Fruit fly (Drosophila melanogaster) whole organism, embryonic: ENCODE results near the gene CG16717.

Source experiments
- Ada2b ChIP-seq: fragments of 200-800 bp; sonication (Bioruptor generic); IDR thresholded peaks from 2 replicates; pipeline ENCODE4 v1.3.6; 2022; ENCODE audit warnings: missing biosample characterization, missing genetic modification characterization
- Adf1 ChIP-seq: fragments of 200-800 bp; sonication (Bioruptor generic); IDR thresholded peaks from 2 replicates; pipeline ENCODE4 v1.3.6; 2022; ENCODE audit warnings: missing biosample characterization, missing genetic modification characterization
- Bgb ChIP-seq: fragments of 200-800 bp; sonication (Bioruptor generic); IDR thresholded peaks from 2 replicates; pipeline ENCODE4 v1.3.6; 2022; ENCODE audit warnings: missing biosample characterization, missing genetic modification characterization; ENCODE audit not compliant: partially characterized antibody
- CG11504 ChIP-seq: fragments of 200-800 bp; sonication (Bioruptor generic); optimal IDR thresholded peaks from 3 replicates; lab custom pipeline; 2019; ENCODE audit warnings: missing biosample characterization, mild to moderate bottlenecking, missing genetic modification characterization, moderate library complexity
- CG13624 ChIP-seq: fragments of 200-800 bp; sonication (Bioruptor generic); optimal IDR thresholded peaks from 2 replicates; lab custom pipeline; 2016; ENCODE audit warnings: missing biosample characterization, missing genetic modification characterization
- CG14014 ChIP-seq: fragments of 200-800 bp; sonication (Bioruptor generic); IDR thresholded peaks from 2 replicates; pipeline ENCODE4 v1.3.6; 2022; ENCODE audit warnings: missing biosample characterization, missing genetic modification characterization
- CG14667 ChIP-seq: fragments of 200-800 bp; sonication (Bioruptor generic); IDR thresholded peaks from 2 replicates; pipeline ENCODE4 v1.3.6; 2022; ENCODE audit warnings: missing biosample characterization, missing genetic modification characterization
- CG14710 ChIP-seq: fragments of 200-800 bp; sonication (Bioruptor generic); optimal IDR thresholded peaks from 3 replicates; lab custom pipeline; 2019; ENCODE audit warnings: missing biosample characterization, mild to moderate bottlenecking, missing genetic modification characterization, moderate library complexity
- CG16813 ChIP-seq: fragments of 200-800 bp; sonication (Bioruptor generic); IDR thresholded peaks from 3 replicates; pipeline ENCODE4 v1.3.6; 2022; ENCODE audit warnings: missing biosample characterization, missing genetic modification characterization; ENCODE audit not compliant: partially characterized antibody
- CG18476 ChIP-seq: fragments of 200-800 bp; sonication (Bioruptor generic); optimal IDR thresholded peaks from 2 replicates; lab custom pipeline; 2016; ENCODE audit warnings: missing biosample characterization, mild to moderate bottlenecking, missing genetic modification characterization
- CG2889 ChIP-seq: fragments of 200-800 bp; sonication (Bioruptor generic); IDR thresholded peaks from 3 replicates; pipeline ENCODE4 v1.3.6; 2022; ENCODE audit warnings: missing biosample characterization, missing genetic modification characterization
- CG4820 ChIP-seq: fragments of 200-800 bp; sonication (Bioruptor generic); optimal IDR thresholded peaks from 3 replicates; lab custom pipeline; 2016; ENCODE audit warnings: missing biosample characterization, missing genetic modification characterization
- CG6765 ChIP-seq: fragments of 200-800 bp; sonication (Bioruptor generic); optimal IDR thresholded peaks from 3 replicates; lab custom pipeline; 2017; ENCODE audit warnings: missing biosample characterization, mild to moderate bottlenecking, missing genetic modification characterization
- CG7357 ChIP-seq: fragments of 200-800 bp; sonication (Bioruptor generic); IDR thresholded peaks from 3 replicates; pipeline ENCODE4 v1.3.6; 2022; ENCODE audit warnings: missing biosample characterization, missing genetic modification characterization
- CG7556 ChIP-seq: fragments of 200-800 bp; sonication (Bioruptor generic); optimal IDR thresholded peaks from 2 replicates; lab custom pipeline; 2017; ENCODE audit warnings: missing biosample characterization, mild to moderate bottlenecking, missing genetic modification characterization
- Chrac-16 ChIP-seq: fragments of 200-800 bp; sonication (Bioruptor generic); optimal IDR thresholded peaks from 3 replicates; lab custom pipeline; 2016; ENCODE audit warnings: missing biosample characterization, missing genetic modification characterization
- D19B ChIP-seq: fragments of 200-800 bp; sonication (Bioruptor generic); optimal IDR thresholded peaks from 2 replicates; lab custom pipeline; 2017; ENCODE audit warnings: missing biosample characterization, mild to moderate bottlenecking, missing genetic modification characterization
- Doc3 ChIP-seq: fragments of 200-800 bp; sonication (Bioruptor generic); IDR thresholded peaks from 3 replicates; pipeline ENCODE4 v1.3.6; 2022; ENCODE audit warnings: missing biosample characterization, missing genetic modification characterization; ENCODE audit not compliant: partially characterized antibody
- HmgZ ChIP-seq: fragments of 200-800 bp; sonication (Bioruptor generic); optimal IDR thresholded peaks from 2 replicates; lab custom pipeline; 2018; ENCODE audit warnings: missing biosample characterization, mild to moderate bottlenecking, missing genetic modification characterization
- Hmx ChIP-seq: fragments of 200-800 bp; sonication (Bioruptor generic); optimal IDR thresholded peaks from 2 replicates; lab custom pipeline; 2016; ENCODE audit warnings: missing biosample characterization, missing genetic modification characterization
- NC2α ChIP-seq: fragments of 200-800 bp; sonication (Bioruptor generic); optimal IDR thresholded peaks from 2 replicates; lab custom pipeline; 2016; ENCODE audit warnings: missing biosample characterization, missing genetic modification characterization
- Sox100B ChIP-seq: fragments of 200-800 bp; sonication (Bioruptor generic); optimal IDR thresholded peaks from 3 replicates; lab custom pipeline; 2018; ENCODE audit warnings: missing biosample characterization, mild to moderate bottlenecking, missing genetic modification characterization
- Sox102F ChIP-seq: fragments of 200-800 bp; sonication (Bioruptor generic); optimal IDR thresholded peaks from 2 replicates; lab custom pipeline; 2018; ENCODE audit warnings: missing biosample characterization, mild to moderate bottlenecking, missing genetic modification characterization, moderate library complexity
- Sry-δ ChIP-seq: fragments of 200-800 bp; sonication (Bioruptor generic); optimal IDR thresholded peaks from 2 replicates; lab custom pipeline; 2016; ENCODE audit warnings: missing biosample characterization, missing genetic modification characterization
- Ssrp ChIP-seq: fragments of 200-800 bp; sonication (Bioruptor generic); optimal IDR thresholded peaks from 2 replicates; lab custom pipeline; 2018; ENCODE audit warnings: missing biosample characterization, mild to moderate bottlenecking, missing genetic modification characterization, moderate library complexity
- ase ChIP-seq: fragments of 200-800 bp; sonication (Bioruptor generic); IDR thresholded peaks from 3 replicates; pipeline ENCODE4 v1.3.6; 2022; ENCODE audit warnings: missing biosample characterization, missing genetic modification characterization
- cad ChIP-seq: fragments of >200 bp; optimal IDR thresholded peaks from 2 replicates; lab custom pipeline; 2017; ENCODE audit warnings: missing biosample characterization, missing genetic modification characterization
- caup ChIP-seq: fragments of 200-800 bp; sonication (Bioruptor generic); optimal IDR thresholded peaks from 3 replicates; lab custom pipeline; 2017; ENCODE audit warnings: missing biosample characterization, mild to moderate bottlenecking, missing genetic modification characterization, moderate library complexity; ENCODE audit not compliant: severe bottlenecking
- chinmo ChIP-seq: fragments of 200-800 bp; sonication (Bioruptor generic); IDR thresholded peaks from 4 replicates; pipeline ENCODE4 v1.3.6; 2022; ENCODE audit warnings: missing biosample characterization, missing genetic modification characterization; ENCODE audit not compliant: partially characterized antibody
- croc ChIP-seq: fragments of 200-800 bp; sonication (Bioruptor generic); conservative IDR thresholded peaks from 3 replicates; pipeline ENCODE4 v1.3.6; 2022; ENCODE audit warnings: missing biosample characterization, missing genetic modification characterization
- dati ChIP-seq: fragments of 200-800 bp; sonication (Bioruptor generic); IDR thresholded peaks from 2 replicates; pipeline ENCODE4 v1.3.6; 2022; ENCODE audit warnings: missing biosample characterization, missing genetic modification characterization
- fd64A ChIP-seq: fragments of 200-800 bp; sonication (Bioruptor generic); optimal IDR thresholded peaks from 3 replicates; lab custom pipeline; 2018; ENCODE audit warnings: missing biosample characterization, mild to moderate bottlenecking, missing genetic modification characterization
- fru ChIP-seq: fragments of >200 bp; optimal IDR thresholded peaks from 2 replicates; lab custom pipeline; 2017
- h ChIP-seq: fragments of >200 bp; optimal IDR thresholded peaks from 2 replicates; lab custom pipeline; 2017
- hbn ChIP-seq: fragments of 200-800 bp; sonication (Bioruptor generic); IDR thresholded peaks from 2 replicates; pipeline ENCODE4 v1.3.6; 2022; ENCODE audit warnings: missing biosample characterization, missing genetic modification characterization; ENCODE audit not compliant: partially characterized antibody
- ind ChIP-seq: fragments of 200-800 bp; sonication (Bioruptor generic); optimal IDR thresholded peaks from 3 replicates; lab custom pipeline; 2016; ENCODE audit warnings: missing biosample characterization, missing genetic modification characterization
- kay ChIP-seq: fragments of 200-800 bp; sonication (Bioruptor generic); optimal IDR thresholded peaks from 2 replicates; lab custom pipeline; 2016; ENCODE audit warnings: missing biosample characterization, missing genetic modification characterization
- lola ChIP-seq, 3 experiments: fragments of >200 bp in 2 of 3; fragments of 200-800 bp in 1 of 3; sonication (Bioruptor generic) in 1 of 3; optimal IDR thresholded peaks; 2 replicates each; lab custom pipeline; 2017 to 2019; ENCODE audit warnings: missing biosample characterization in 3 of 3, missing genetic modification characterization in 3 of 3, mild to moderate bottlenecking in 1 of 3, moderate library complexity in 1 of 3
- luna ChIP-seq: fragments of 200-800 bp; sonication (Bioruptor generic); optimal IDR thresholded peaks from 2 replicates; lab custom pipeline; 2016; ENCODE audit warnings: missing biosample characterization, missing genetic modification characterization
- p53 ChIP-seq: fragments of 200-800 bp; sonication (Bioruptor generic); optimal IDR thresholded peaks from 2 replicates; lab custom pipeline; 2016; ENCODE audit warnings: missing biosample characterization, missing genetic modification characterization
- rib ChIP-seq: fragments of 200-800 bp; sonication (Bioruptor generic); IDR thresholded peaks from 2 replicates; pipeline ENCODE4 v1.3.6; 2022; ENCODE audit warnings: missing biosample characterization, missing genetic modification characterization
- row ChIP-seq: fragments of 200-800 bp; sonication (Bioruptor generic); IDR thresholded peaks from 3 replicates; pipeline ENCODE4 v1.3.6; 2022; ENCODE audit warnings: missing biosample characterization, missing genetic modification characterization
- run ChIP-seq: fragments of 200-800 bp; sonication (Bioruptor generic); optimal IDR thresholded peaks from 3 replicates; lab custom pipeline; 2018; ENCODE audit warnings: missing biosample characterization, mild to moderate bottlenecking, missing genetic modification characterization
- sd ChIP-seq: fragments of 200-800 bp; sonication (Bioruptor generic); optimal IDR thresholded peaks from 3 replicates; lab custom pipeline; 2018; ENCODE audit warnings: missing biosample characterization, mild to moderate bottlenecking, missing genetic modification characterization, moderate library complexity
- sob ChIP-seq: fragments of 200-800 bp; sonication (Bioruptor generic); IDR thresholded peaks from 2 replicates; pipeline ENCODE4 v1.3.6; 2022; ENCODE audit warnings: missing biosample characterization, missing genetic modification characterization
- twi ChIP-seq: fragments of 200-800 bp; optimal IDR thresholded peaks from 2 replicates; lab custom pipeline; 2019; ENCODE audit warnings: missing biosample characterization, mild to moderate bottlenecking, missing genetic modification characterization, moderate library complexity
- tx ChIP-seq: fragments of 200-800 bp; sonication (Bioruptor generic); optimal IDR thresholded peaks from 2 replicates; lab custom pipeline; 2016; ENCODE audit warnings: missing biosample characterization, missing genetic modification characterization
- vvl ChIP-seq: fragments of 200-800 bp; sonication (Bioruptor generic); IDR thresholded peaks from 2 replicates; pipeline ENCODE4 v1.3.6; 2022; ENCODE audit warnings: missing biosample characterization, missing genetic modification characterization

Gene CG16717

DNA sequence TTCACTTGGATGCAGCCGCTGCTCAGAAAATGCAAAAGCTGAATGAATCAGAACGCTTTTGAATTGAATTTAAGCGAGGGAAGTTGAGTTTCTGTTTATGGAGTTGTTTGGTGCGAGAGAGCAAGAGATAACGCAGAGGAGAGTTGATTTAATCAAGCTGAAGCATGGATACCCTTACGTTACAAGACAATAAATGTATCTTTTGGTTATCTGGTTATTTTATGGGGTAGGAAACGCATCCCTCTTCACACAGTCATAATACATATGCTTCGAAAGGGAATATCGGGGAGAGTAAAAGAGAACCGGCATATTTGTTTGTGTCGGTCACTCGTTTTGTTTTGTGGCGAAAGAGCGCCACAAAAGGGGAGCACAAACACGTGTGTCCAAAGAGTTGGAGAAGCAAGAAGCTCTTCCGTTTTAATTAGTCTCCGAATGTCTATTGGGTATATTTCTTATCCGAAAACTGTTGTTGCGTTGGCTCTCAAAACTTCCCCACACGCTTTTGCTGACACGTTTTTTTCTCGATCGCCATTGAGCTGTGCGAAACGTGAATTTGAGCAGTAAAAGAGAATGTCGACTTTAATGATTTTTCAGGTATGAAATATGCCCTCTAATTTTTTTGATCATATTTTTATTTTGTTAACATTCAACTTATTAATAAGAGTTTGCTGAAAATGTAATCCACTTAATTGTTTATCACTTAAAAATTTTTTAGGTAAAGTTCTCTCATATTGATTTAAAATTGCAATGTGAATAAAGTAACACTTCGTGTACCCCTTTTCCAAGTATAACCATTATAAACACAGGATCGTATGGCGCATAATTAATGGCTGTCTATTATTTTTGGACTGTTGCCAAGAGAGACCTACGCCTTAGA lies 17.9 kb downstream of the CG16717 start, which contains the start of gene Prps (continued):
- no peak for TF ChIP-seq CG16813 (GFP tag; lab: Robert Waterston, UW)
- peak; percentile 81 for TF ChIP-seq CG13624 (GFP tag; lab: Kevin White, UChicago)
- TF ChIP-seq CG2889 (GFP tag; lab: Robert Waterston, UW): peak; percentile 52; the same call in 1 of the 3 replicates
- TF ChIP-seq sob (GFP tag; lab: Robert Waterston, UW): peak; percentile 84
- no peak for TF ChIP-seq fru (lab: Kevin White, UChicago)
- no peak for TF ChIP-seq Hmx
- TF ChIP-seq hbn (GFP tag; lab: Robert Waterston, UW): 0 out of 2 replicates have a peak, but pooled peaks have one; percentile 12
- TF ChIP-seq Doc3: 0 out of 3 replicates have a peak, but pooled peaks have one; percentile 32
- TF ChIP-seq CG14014 (GFP tag; lab: Robert Waterston, UW): peak; percentile 72; the same call in 1 of the 2 replicates
- TF ChIP-seq ase (GFP tag; lab: Robert Waterston, UW): peak; percentile 70; the same call in 2 of the 3 replicates
- peak; percentile 79 for TF ChIP-seq HmgZ (tag; lab: Kevin White, UChicago)
- TF ChIP-seq Ssrp (tag; lab: Kevin White, UChicago): no peak
- peak; percentile 48 for TF ChIP-seq luna
- peak; percentile 95 for TF ChIP-seq D19B (GFP tag; lab: Kevin White, UChicago)
- TF ChIP-seq NC2α (GFP tag; lab: Kevin White, UChicago): peak; percentile 37
- peak; percentile 83 for TF ChIP-seq ind (GFP tag; lab: Kevin White, UChicago)
- 0 out of 2 replicates have a peak, but pooled peaks have one; percentile 39 for TF ChIP-seq dati (GFP tag; lab: Robert Waterston, UW)
- peak; percentile 80 for TF ChIP-seq caup (GFP tag; lab: Kevin White, UChicago)
- 0 out of 4 replicates have a peak, but pooled peaks have one; percentile 58 for TF ChIP-seq chinmo (GFP tag; lab: Robert Waterston, UW)
- TF ChIP-seq rib (GFP tag; lab: Robert Waterston, UW): peak; percentile 65; the same call in 1 of the 2 replicates
- TF ChIP-seq p53 (GFP tag; lab: Kevin White, UChicago): peak; percentile 61
- peak; percentile 44 for TF ChIP-seq CG7556
- TF ChIP-seq CG7357 (GFP tag; lab: Robert Waterston, UW): peak; percentile 60; the same call in 1 of the 3 replicates
- TF ChIP-seq CG4820: peak; percentile 68
- TF ChIP-seq cad (GFP tag; lab: Kevin White, UChicago): no peak
- TF ChIP-seq Bgb (GFP tag; lab: Robert Waterston, UW): no peak; the same call in 1 of the 2 replicates
- TF ChIP-seq croc: peak; percentile 19; the same call in 1 of the 3 replicates
- peak in 1 of 3 experiments; percentile 27 for TF ChIP-seq lola (GFP tag; optimal IDR thresholded peaks at IDR 0.05; lab: Kevin White, UChicago)
- peak; percentile 58 for TF ChIP-seq CG14667
- TF ChIP-seq run (tag; lab: Kevin White, UChicago): peak; percentile 59
- peak; percentile 78 for TF ChIP-seq CG11504
- peak; percentile 40 for TF ChIP-seq fd64A (GFP tag; lab: Kevin White, UChicago)
- TF ChIP-seq twi (tag; lab: Kevin White, UChicago): peak; percentile 19
- peak; percentile 53 for TF ChIP-seq sd
- TF ChIP-seq Adf1 (GFP tag; lab: Robert Waterston, UW): peak; percentile 52; the same call in 1 of the 2 replicates
- TF ChIP-seq h (lab: Kevin White, UChicago): no peak
- TF ChIP-seq CG14710 (tag; lab: Kevin White, UChicago): peak; percentile 34
- peak; percentile 58 for TF ChIP-seq tx (GFP tag; lab: Kevin White, UChicago)
- TF ChIP-seq Sox102F (GFP tag; lab: Kevin White, UChicago): peak; percentile 62
- peak; percentile 24 for TF ChIP-seq Sry-δ (GFP tag; lab: Kevin White, UChicago)
- TF ChIP-seq CG18476 (GFP tag; lab: Kevin White, UChicago): peak; percentile 2
- peak; percentile 63 for TF ChIP-seq Chrac-16 (GFP tag; lab: Kevin White, UChicago)
- peak; percentile 95 for TF ChIP-seq vvl (GFP tag; lab: Robert Waterston, UW)
- TF ChIP-seq row (GFP tag; lab: Robert Waterston, UW): peak; percentile 98
- peak; percentile 80 for TF ChIP-seq Ada2b (GFP tag; lab: Robert Waterston, UW)
- peak; percentile 75 for TF ChIP-seq kay
- TF ChIP-seq CG6765 (GFP tag; lab: Kevin White, UChicago): peak; percentile 52
- TF ChIP-seq Sox100B (GFP tag; lab: Kevin White, UChicago): peak; percentile 44
